Fruit fly (Drosophila melanogaster): ENCODE data around the gene Exo84.
A peak's percentile ranks its signal among the peaks of the same experiment; 100 is the strongest.

Exo84 gene

dm6 chr3R:26098502-26099210 lies 46.6 kb upstream of the Exo84 start, which contains the start of gene dysf:
TSS of gene dysf (minus strand) at chr3R:26098711.
- TF ChIP-seq psq (GFP tag; optimal IDR thresholded peaks at IDR 0.05) (peak; percentile 73), Rel (GFP tag; optimal IDR thresholded peaks at IDR 0.05) (no peak), Rel (tag; optimal IDR thresholded peaks at IDR 0.05) (peak; percentile 25), woc (GFP tag; optimal IDR thresholded peaks at IDR 0.05) (no peak), Hnf4 (GFP tag; optimal IDR thresholded peaks at IDR 0.05) (no peak), CG9705 (GFP tag; optimal IDR thresholded peaks at IDR 0.05) (peak; percentile 9), sv (GFP tag; optimal IDR thresholded peaks at IDR 0.05) (peak; percentile 4), Myc (optimal IDR thresholded peaks at IDR 0.05) (no peak), fru (GFP tag; optimal IDR thresholded peaks at IDR 0.05) (peak; percentile 29), CG32264 (GFP tag; optimal IDR thresholded peaks at IDR 0.05) (no peak), brk (GFP tag; optimal IDR thresholded peaks at IDR 0.05) (no peak), h (GFP tag; optimal IDR thresholded peaks at IDR 0.05) (no peak), usp (GFP tag; optimal IDR thresholded peaks at IDR 0.05) (no peak), Hr78 (GFP tag; optimal IDR thresholded peaks at IDR 0.05) (no peak), Hr83 (GFP tag; optimal IDR thresholded peaks at IDR 0.05; ENCODE audit: poor library complexity, severe bottlenecking) (peak; percentile 45), tai (GFP tag; optimal IDR thresholded peaks at IDR 0.05) (no peak), rgr (GFP tag; optimal IDR thresholded peaks at IDR 0.05) (peak; percentile 39), Sp1 (GFP tag; optimal IDR thresholded peaks at IDR 0.05) (peak; percentile 89), br (GFP tag; optimal IDR thresholded peaks at IDR 0.05) (no peak), ey (GFP tag; optimal IDR thresholded peaks at IDR 0.05) (no peak), Abd-B (GFP tag; optimal IDR thresholded peaks at IDR 0.05) (no peak), dmrt93B (GFP tag; optimal IDR thresholded peaks at IDR 0.05) (peak; percentile 68), OdsH (GFP tag; optimal IDR thresholded peaks at IDR 0.05) (peak; percentile 55), sage (GFP tag; optimal IDR thresholded peaks at IDR 0.05) (no peak), Dfd (GFP tag; optimal IDR thresholded peaks at IDR 0.05) (no peak), foxo (GFP tag; optimal IDR thresholded peaks at IDR 0.05) (peak in 1 of 2 experiments; percentile 79), Vsx2 (GFP tag; optimal IDR thresholded peaks at IDR 0.05; ENCODE audit: partially characterized antibody) (peak; percentile 94), dl (GFP tag; optimal IDR thresholded peaks at IDR 0.05; ENCODE audit: insufficient read depth in 1 of 2, partially characterized antibody in 2 of 2) (peak; percentile 47 to 70), lola (GFP tag; optimal IDR thresholded peaks at IDR 0.05) (no peak), N (GFP tag; optimal IDR thresholded peaks at IDR 0.05) (no peak), Mio (GFP tag; optimal IDR thresholded peaks at IDR 0.05) (no peak), GATAd (GFP tag; optimal IDR thresholded peaks at IDR 0.05) (no peak), CrebA (GFP tag; optimal IDR thresholded peaks at IDR 0.05; ENCODE audit: borderline replicate concordance) (no peak), dsf (GFP tag; optimal IDR thresholded peaks at IDR 0.05; ENCODE audit: borderline replicate concordance) (no peak), HLH106 (tag; optimal IDR thresholded peaks at IDR 0.05) (peak; percentile 88), Jra (GFP tag; optimal IDR thresholded peaks at IDR 0.05) (no peak), jim (GFP tag; optimal IDR thresholded peaks at IDR 0.05) (no peak), pan (optimal IDR thresholded peaks at IDR 0.05) (no peak), Dif (GFP tag; optimal IDR thresholded peaks at IDR 0.05; ENCODE audit: partially characterized antibody) (peak; percentile 85)

dm6 chr3R:26096192-26096591 lies 44.1 kb upstream of the Exo84 start:
- no peak for TF ChIP-seq Vsx2 (GFP tag; optimal IDR thresholded peaks at IDR 0.05; ENCODE audit: partially characterized antibody)
- TF ChIP-seq Dfd (GFP tag; optimal IDR thresholded peaks at IDR 0.05) = peak; percentile 96

DNA sequence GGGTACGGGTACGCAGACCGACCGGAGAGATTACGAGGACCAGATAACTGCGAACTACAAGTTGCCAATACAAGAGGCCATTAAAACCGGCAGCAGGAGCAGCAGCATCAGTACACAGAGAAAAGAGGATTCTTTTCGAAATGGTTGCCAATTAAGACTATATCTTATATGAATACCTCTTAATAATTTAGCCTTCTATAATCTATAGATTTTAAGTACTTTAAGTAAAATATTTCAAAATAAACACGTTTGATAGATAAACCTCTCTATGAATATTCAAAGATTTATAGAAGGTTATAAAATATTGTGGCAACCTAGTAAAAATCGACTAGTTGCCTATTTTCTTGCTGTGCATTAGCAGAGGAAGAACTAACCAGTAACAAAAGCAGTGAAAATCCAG lies 43.5 kb upstream of the Exo84 start:
- TF ChIP-seq Jra (GFP tag; optimal IDR thresholded peaks at IDR 0.05) = no peak
- no peak for TF ChIP-seq rgr (GFP tag; optimal IDR thresholded peaks at IDR 0.05)
- no peak for TF ChIP-seq lola (GFP tag; optimal IDR thresholded peaks at IDR 0.05)
- TF ChIP-seq Myc (optimal IDR thresholded peaks at IDR 0.05) = no peak
- TF ChIP-seq sage (GFP tag; optimal IDR thresholded peaks at IDR 0.05) = no peak
- no peak for TF ChIP-seq OdsH (GFP tag; optimal IDR thresholded peaks at IDR 0.05)
- TF ChIP-seq tai (GFP tag; optimal IDR thresholded peaks at IDR 0.05) = no peak
- no peak for TF ChIP-seq CrebA (GFP tag; optimal IDR thresholded peaks at IDR 0.05; ENCODE audit: borderline replicate concordance)
- TF ChIP-seq fru (GFP tag; optimal IDR thresholded peaks at IDR 0.05) = no peak
- TF ChIP-seq brk (GFP tag; optimal IDR thresholded peaks at IDR 0.05) = no peak
- TF ChIP-seq psq (GFP tag; optimal IDR thresholded peaks at IDR 0.05) = no peak

All from whole organism, wandering third instar larva.